Worm (Caenorhabditis elegans) whole organism, L3 larva: Measurements from ENCODE around the gene K11H12.9.

Experiments
- ceh-16 ChIP-seq: sonication (generic microtip); optimal IDR thresholded peaks from 2 replicates; lab custom pipeline; 2017; ENCODE audit warnings: missing biosample characterization, missing genetic modification characterization
- nhr-237 ChIP-seq: fragments of 150-350 bp; optimal IDR thresholded peaks from 2 replicates; lab custom pipeline; 2014; ENCODE audit warnings: missing biosample characterization, missing genetic modification characterization
- ztf-4 ChIP-seq: fragments of 150-350 bp; optimal IDR thresholded peaks from 2 replicates; lab custom pipeline; 2014; ENCODE audit warnings: missing biosample characterization, missing genetic modification characterization

- TF ChIP-seq ceh-16 (no peak), nhr-237 (no peak), ztf-4 (no peak)
Measured at ce11 chrIV:604817-605216, 44.6 kb upstream of the K11H12.9 start.
